Worm (Caenorhabditis elegans): Measurements from ENCODE around the gene clec-72.
"Not testable (repeated sequence)": the region's sequence is repeated elsewhere in the genome, so short reads cannot be mapped to it uniquely, and the experiment has no call there.

clec-72 gene

DNA sequence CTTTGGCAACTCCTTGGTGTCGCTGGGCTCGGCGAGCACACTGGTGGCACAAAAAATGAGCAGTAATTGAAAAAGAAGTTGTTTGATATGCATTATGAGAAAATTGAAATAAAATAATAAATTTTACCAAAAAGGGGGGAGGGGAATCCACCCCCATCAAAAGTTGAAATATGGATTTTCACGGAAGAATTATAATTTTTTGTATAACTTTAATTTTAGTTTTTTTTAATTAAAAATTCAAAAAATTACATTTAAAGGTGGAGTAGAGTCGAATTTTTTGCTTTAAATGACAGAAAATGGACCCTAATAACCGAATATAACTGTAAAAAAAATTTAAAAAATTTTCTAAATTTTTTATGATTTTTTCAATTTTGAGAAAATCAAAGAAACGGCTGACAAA lies 32.8 kb upstream of the clec-72 start, which contains the start of gene F56D6.18:
TSS of gene F56D6.18 (minus strand) at position 101 of the 400 bp plus-strand sequence.
- TF ChIP-seq nhr-80 (tag; optimal IDR thresholded peaks at IDR 0.05); F37B4.10 (GFP tag; IDR thresholded peaks at IDR 0.05); akir-1 (GFP tag; optimal IDR thresholded peaks at IDR 0.05): not testable (repeated sequence)

DNA sequence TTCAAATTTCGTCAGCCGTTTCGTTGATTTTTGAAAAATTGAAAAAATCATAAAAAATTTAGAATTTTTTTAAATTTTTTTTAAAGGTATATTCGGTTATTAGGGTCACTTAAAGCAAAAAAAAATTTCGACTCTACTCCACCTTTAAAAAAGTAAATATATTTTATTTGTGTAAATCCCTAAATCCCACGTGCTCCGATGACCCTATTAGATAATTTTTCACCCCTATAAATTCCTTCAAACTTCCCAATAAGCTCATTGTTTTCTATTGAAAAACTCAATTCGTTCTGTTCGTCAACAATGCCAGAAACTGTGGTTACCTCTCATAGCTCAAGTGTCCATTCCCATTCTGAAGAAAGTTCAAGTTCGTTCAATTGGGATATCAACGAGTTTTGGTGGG lies 32.0 kb upstream of the clec-72 start, which contains the start of gene F56D6.20:
TSS of gene F56D6.20 (plus strand) at position 301 of the 400 bp plus-strand sequence.
- no peak for TF ChIP-seq let-607 (tag; optimal IDR thresholded peaks at IDR 0.05)
- TF ChIP-seq Y56A3A.18 (GFP tag; IDR thresholded peaks at IDR 0.05), result no peak

DNA sequence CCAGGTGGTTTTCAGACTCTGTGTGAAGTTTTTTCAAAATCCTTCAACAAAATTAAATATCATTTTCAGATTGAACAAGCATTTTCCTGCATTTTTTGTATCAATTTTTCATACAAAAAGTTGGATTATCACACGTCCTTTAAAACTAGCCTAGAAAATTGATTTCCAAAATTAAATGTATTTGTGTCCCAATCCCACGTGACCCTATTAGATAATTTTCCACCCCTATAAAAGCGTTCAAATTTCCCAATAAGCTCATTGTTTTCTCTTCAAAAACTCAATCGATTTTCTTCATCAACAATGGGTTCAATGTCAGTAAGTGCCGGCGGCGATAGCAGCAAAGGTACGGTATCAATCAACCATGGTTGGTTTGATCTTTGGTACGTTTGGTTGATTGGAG lies 30.2 kb upstream of the clec-72 start, which contains the start of gene F56D6.19:
TSS of gene F56D6.19 (plus strand) at position 301 of the 400 bp plus-strand sequence.
- no peak for TF ChIP-seq ekl-4 (GFP tag; IDR thresholded peaks at IDR 0.05)
- no peak for TF ChIP-seq F37B4.10 (GFP tag; IDR thresholded peaks at IDR 0.05)
- TF ChIP-seq F55B11.4 (tag; optimal IDR thresholded peaks at IDR 0.05; ENCODE audit: borderline replicate concordance, insufficient read depth), result no peak
- no peak for TF ChIP-seq egl-44 (GFP tag; IDR thresholded peaks at IDR 0.05)
- no peak for TF ChIP-seq nhr-80 (tag; optimal IDR thresholded peaks at IDR 0.05)
- no peak for TF ChIP-seq athp-1 (tag; optimal IDR thresholded peaks at IDR 0.05)
- no peak for TF ChIP-seq nfyb-1 (GFP tag; IDR thresholded peaks at IDR 0.05)
- no peak for TF ChIP-seq ccch-3 (GFP tag; optimal IDR thresholded peaks at IDR 0.05)
- TF ChIP-seq akir-1 (GFP tag; optimal IDR thresholded peaks at IDR 0.05), result no peak
- no peak for TF ChIP-seq tbp1 (GFP tag; optimal IDR thresholded peaks at IDR 0.05)
- TF ChIP-seq hlh-26 (GFP tag; conservative IDR thresholded peaks at IDR 0.05), result no peak
- TF ChIP-seq hrde-1 (tag; optimal IDR thresholded peaks at IDR 0.05; ENCODE audit: borderline replicate concordance), result no peak
- TF ChIP-seq B0336.3 (GFP tag; IDR thresholded peaks at IDR 0.05), result no peak
- TF ChIP-seq ceh-40 (GFP tag; IDR thresholded peaks at IDR 0.05), result no peak
- TF ChIP-seq ceh-100 (GFP tag; IDR thresholded peaks at IDR 0.05), result no peak

DNA sequence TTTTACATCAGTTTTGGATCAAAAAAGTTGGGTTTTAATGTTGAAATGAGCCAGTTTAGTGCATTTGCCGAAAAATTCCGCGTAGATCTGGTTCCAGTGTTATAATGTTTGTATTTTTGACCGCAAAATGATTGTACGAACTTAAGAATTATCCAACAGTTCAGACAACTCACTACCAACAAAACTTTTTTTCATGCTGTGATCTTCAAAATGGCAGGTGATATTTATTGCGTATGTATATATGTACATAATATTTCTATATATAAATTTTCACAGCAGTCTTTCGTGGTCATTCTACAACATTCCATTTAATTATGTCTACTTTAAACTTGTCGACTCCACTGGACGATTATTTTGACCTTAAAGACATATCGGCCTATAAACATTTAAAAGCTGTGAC lies 29.3 kb upstream of the clec-72 start, which contains the start of gene srz-20:
TSS of gene srz-20 (plus strand) at position 301 of the 400 bp plus-strand sequence.
- no peak for TF ChIP-seq dpl-1 (GFP tag; optimal IDR thresholded peaks at IDR 0.05)
- TF ChIP-seq lsy-27 (tag; optimal IDR thresholded peaks at IDR 0.05; ENCODE audit: borderline replicate concordance, insufficient read depth), result no peak
- TF ChIP-seq aptf-3 (GFP tag; IDR thresholded peaks at IDR 0.05), result no peak
- no peak for TF ChIP-seq unc-130 (GFP tag; optimal IDR thresholded peaks at IDR 0.05)
- TF ChIP-seq F37B4.10 (GFP tag; IDR thresholded peaks at IDR 0.05), result no peak
- TF ChIP-seq dpff-1 (tag; optimal IDR thresholded peaks at IDR 0.05), result no peak
- TF ChIP-seq attf-6 (GFP tag; IDR thresholded peaks at IDR 0.05), result no peak
- TF ChIP-seq ets-4 (GFP tag; optimal IDR thresholded peaks at IDR 0.05), result no peak
- no peak for TF ChIP-seq gei-17 (GFP tag; optimal IDR thresholded peaks at IDR 0.05)
- no peak for TF ChIP-seq B0035.1 (tag; optimal IDR thresholded peaks at IDR 0.05)

DNA sequence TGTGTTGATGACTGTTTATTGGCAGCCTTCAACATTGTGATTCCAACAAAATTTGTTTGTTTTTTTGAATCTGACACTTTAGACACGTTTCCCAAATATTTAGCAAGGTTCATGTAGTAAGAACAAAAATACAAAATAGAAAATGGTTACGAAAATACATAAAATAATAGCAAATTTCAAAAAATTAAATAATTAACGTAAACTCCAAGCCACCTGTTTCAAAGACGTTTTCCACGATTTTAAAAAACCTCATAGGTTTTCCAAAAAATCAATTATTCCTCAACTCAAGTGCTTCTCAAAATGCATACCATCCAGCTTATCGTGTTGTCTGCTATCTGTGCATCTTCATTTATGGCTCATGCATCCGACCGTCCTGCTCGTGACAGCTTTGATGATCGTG lies 27.2 kb upstream of the clec-72 start, which contains the start of gene F56D6.14:
TSS of gene F56D6.14 (plus strand) at position 301 of the 400 bp plus-strand sequence.
- TF ChIP-seq ets-4 (GFP tag; optimal IDR thresholded peaks at IDR 0.05) (no peak), attf-3 (GFP tag; conservative IDR thresholded peaks at IDR 0.05) (no peak), nhr-80 (tag; optimal IDR thresholded peaks at IDR 0.05) (no peak), lin-54 (GFP tag; optimal IDR thresholded peaks at IDR 0.05) (no peak), pha-4 (tag; optimal IDR thresholded peaks at IDR 0.05) (no peak), tlf-1 (GFP tag; optimal IDR thresholded peaks at IDR 0.05) (no peak), hmg-20 (GFP tag; IDR thresholded peaks at IDR 0.05) (no peak)
